Fruit fly (Drosophila melanogaster): ENCODE results near the gene rdgC.

rdgC gene

DNA sequence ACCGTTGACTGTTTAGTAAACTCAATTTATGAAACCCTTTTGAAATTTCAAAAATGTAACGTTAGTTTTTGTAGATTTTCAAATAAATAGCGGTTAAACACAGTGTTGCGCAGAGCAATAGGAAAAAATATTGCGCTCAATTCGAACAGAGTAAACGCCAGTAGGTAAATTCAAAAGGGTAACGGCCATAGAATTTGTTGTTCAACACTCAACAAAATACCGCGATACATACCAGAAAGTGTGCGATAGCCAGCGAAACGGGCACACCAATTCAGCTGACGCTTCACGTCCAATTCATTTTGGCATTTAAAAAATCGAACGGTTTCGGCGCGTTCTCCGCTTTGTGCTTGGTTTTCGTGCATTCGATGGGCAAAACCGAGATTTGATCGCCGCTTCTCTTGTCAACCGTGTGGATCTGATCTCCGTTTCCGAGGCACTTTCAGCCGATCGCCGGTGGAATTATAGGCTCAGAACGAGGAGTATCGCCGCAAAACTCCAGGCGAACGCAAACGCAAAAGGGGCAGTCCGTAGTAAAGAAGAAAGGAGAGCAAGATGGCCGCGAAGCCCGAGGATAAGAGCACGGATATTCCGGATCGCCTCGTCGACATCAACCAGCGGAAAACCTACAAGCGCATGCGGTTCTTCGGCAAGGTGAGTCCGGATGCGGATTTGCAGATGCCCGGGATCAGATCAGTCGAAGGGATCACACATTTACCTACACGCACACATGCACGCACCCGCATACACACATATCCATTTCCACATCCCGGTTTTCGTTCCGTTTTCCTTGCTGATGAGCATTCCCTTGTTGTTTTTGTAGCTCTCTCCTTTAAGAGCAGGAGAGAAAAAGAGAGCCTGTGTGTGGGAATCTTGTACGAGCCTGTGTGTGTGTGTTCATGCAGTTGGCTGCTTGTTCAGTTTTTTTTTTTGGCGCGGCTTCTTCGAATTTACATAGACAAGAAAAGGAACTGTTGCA, 62.2 kb downstream of the rdgC start (continued):
- peak; percentile 87 for TF ChIP-seq CG42726 (GFP tag; IDR thresholded peaks at IDR 0.05; ENCODE audit: partially characterized antibody)
- peak; percentile 34 for TF ChIP-seq CG1602 (GFP tag; optimal IDR thresholded peaks at IDR 0.05)
- peak; percentile 57 for TF ChIP-seq Xbp1 (GFP tag; optimal IDR thresholded peaks at IDR 0.05)
- no peak for TF ChIP-seq lola (GFP tag; optimal IDR thresholded peaks at IDR 0.05)
- TF ChIP-seq Hsf (GFP tag; optimal IDR thresholded peaks at IDR 0.05) = peak; percentile 47
- TF ChIP-seq CG12236 (GFP tag; optimal IDR thresholded peaks at IDR 0.05) = peak; percentile 12
- TF ChIP-seq CG8281 (tag; optimal IDR thresholded peaks at IDR 0.05) = no peak
- peak; percentile 69 for TF ChIP-seq CG14860 (GFP tag; IDR thresholded peaks at IDR 0.05; ENCODE audit: partially characterized antibody)
- peak; percentile 47 for TF ChIP-seq caup (GFP tag; optimal IDR thresholded peaks at IDR 0.05; ENCODE audit: severe bottlenecking)
- TF ChIP-seq CG7987 (GFP tag; optimal IDR thresholded peaks at IDR 0.05) = peak; percentile 2
- peak; percentile 71 for TF ChIP-seq CG8478 (optimal IDR thresholded peaks at IDR 0.05)
- TF ChIP-seq chn (GFP tag; optimal IDR thresholded peaks at IDR 0.05) = peak; percentile 27
- TF ChIP-seq gro (GFP tag; optimal IDR thresholded peaks at IDR 0.05) = peak; percentile 77
- peak; percentile 3 for TF ChIP-seq zen (tag; optimal IDR thresholded peaks at IDR 0.05)
- TF ChIP-seq CG17802 (tag; optimal IDR thresholded peaks at IDR 0.05) = no peak
- peak; percentile 30 for TF ChIP-seq luna (GFP tag; optimal IDR thresholded peaks at IDR 0.05)
- peak; percentile 5 for TF ChIP-seq p53 (GFP tag; optimal IDR thresholded peaks at IDR 0.05)
- TF ChIP-seq CG8944 (GFP tag; optimal IDR thresholded peaks at IDR 0.05) = peak; percentile 58
- TF ChIP-seq gem (tag; optimal IDR thresholded peaks at IDR 0.05) = no peak
- peak; percentile 44 for TF ChIP-seq CG16863 (GFP tag; optimal IDR thresholded peaks at IDR 0.05)
- peak; percentile 70 for TF ChIP-seq Dad (GFP tag; optimal IDR thresholded peaks at IDR 0.05)
- TF ChIP-seq scrt (GFP tag; optimal IDR thresholded peaks at IDR 0.05) = no peak
- no peak for TF ChIP-seq br (optimal IDR thresholded peaks at IDR 0.05)
- TF ChIP-seq CG17829 (tag; optimal IDR thresholded peaks at IDR 0.05) = peak; percentile 71
- TF ChIP-seq Dll (GFP tag; IDR thresholded peaks at IDR 0.05; ENCODE audit: partially characterized antibody) = peak; percentile 83
- peak; percentile 18 for TF ChIP-seq CG17359 (tag; optimal IDR thresholded peaks at IDR 0.05)
- no peak for TF ChIP-seq CG2889 (GFP tag; IDR thresholded peaks at IDR 0.05)
- peak; percentile 38 for TF ChIP-seq CTCF (GFP tag; optimal IDR thresholded peaks at IDR 0.05)
- TF ChIP-seq E2f2 (GFP tag; IDR thresholded peaks at IDR 0.05) = peak; percentile 95
- TF ChIP-seq CG9876 (GFP tag; optimal IDR thresholded peaks at IDR 0.05) = peak; percentile 56
- no peak for TF ChIP-seq CG10147 (GFP tag; optimal IDR thresholded peaks at IDR 0.05)
- TF ChIP-seq Dip3 (GFP tag; optimal IDR thresholded peaks at IDR 0.05) = peak; percentile 59
- TF ChIP-seq Sry-δ (GFP tag; optimal IDR thresholded peaks at IDR 0.05) = peak; percentile 79
- TF ChIP-seq onecut (GFP tag; IDR thresholded peaks at IDR 0.05) = peak; percentile 60
- no peak for TF ChIP-seq pnt (GFP tag; optimal IDR thresholded peaks at IDR 0.05)
- TF ChIP-seq CG14441 (GFP tag; IDR thresholded peaks at IDR 0.05) = peak; percentile 30; the same call in 1 of the 2 replicates
- peak; percentile 31; the same call in 1 of the 3 replicates for TF ChIP-seq H15 (GFP tag; IDR thresholded peaks at IDR 0.05)
- no peak for TF ChIP-seq CG3065 (GFP tag; optimal IDR thresholded peaks at IDR 0.05)
- no peak for TF ChIP-seq pan (optimal IDR thresholded peaks at IDR 0.05)
- no peak for TF ChIP-seq pan (GFP tag; optimal IDR thresholded peaks at IDR 0.05 in 1 of 2, IDR thresholded peaks at IDR 0.05 in 1 of 2)
- TF ChIP-seq stwl (tag; optimal IDR thresholded peaks at IDR 0.05) = peak; percentile 99
- TF ChIP-seq fd64A (GFP tag; optimal IDR thresholded peaks at IDR 0.05) = no peak
- peak; percentile 5 for TF ChIP-seq Meics (GFP tag; optimal IDR thresholded peaks at IDR 0.05)
- no peak for TF ChIP-seq CG7372 (GFP tag; IDR thresholded peaks at IDR 0.05)
- peak; percentile 66 for TF ChIP-seq Mad (GFP tag; optimal IDR thresholded peaks at IDR 0.05)
- TF ChIP-seq prd (optimal IDR thresholded peaks at IDR 0.05) = no peak
- TF ChIP-seq prd (GFP tag; IDR thresholded peaks at IDR 0.05) = peak; percentile 16; the same call in 1 of the 3 replicates
- TF ChIP-seq ara (GFP tag; IDR thresholded peaks at IDR 0.05) = peak; percentile 61; the same call in 1 of the 2 replicates
- TF ChIP-seq nerfin-1 (tag; optimal IDR thresholded peaks at IDR 0.05) = peak; percentile 90
- TF ChIP-seq CG14667 (GFP tag; IDR thresholded peaks at IDR 0.05) = no peak

Measured in whole organism, embryonic.